1 fruit fly cellular context compared by ENCODE assay signal in genomic region chr3L:18008747-18009383, dm6.
TF ChIP-seq lines count a peak whose summit lies in the region.

No protein-coding gene starts in this region.

TF ChIP-seq in whole organism, embryonic, 481 proteins besides CTCF, POLR2A, EP300 and RAD21 (continued from another document and continues in another):
- TF ChIP-seq CG16813 (GFP tag; IDR thresholded peaks at IDR 0.05; lab: Robert Waterston, UW; ENCODE audit: partially characterized antibody) (no peak), Atf3 (GFP tag; optimal IDR thresholded peaks at IDR 0.05; lab: Kevin White, UChicago) (peak; percentile 70), Dek (tag; optimal IDR thresholded peaks at IDR 0.05; lab: Kevin White, UChicago) (no peak), CG12236 (GFP tag; optimal IDR thresholded peaks at IDR 0.05; lab: Kevin White, UChicago) (peak; percentile 66), bab2 (GFP tag; optimal IDR thresholded peaks at IDR 0.05; lab: Kevin White, UChicago) (peak; percentile 75), rib (GFP tag; IDR thresholded peaks at IDR 0.05; lab: Robert Waterston, UW) (no peak), Hr3 (GFP tag; optimal IDR thresholded peaks at IDR 0.05; lab: Kevin White, UChicago) (peak; percentile 60), CG12155 (GFP tag; optimal IDR thresholded peaks at IDR 0.05; lab: Kevin White, UChicago) (peak; percentile 52), CG10366 (GFP tag; IDR thresholded peaks at IDR 0.05; lab: Robert Waterston, UW) (peak; percentile 37; the same call in 1 of the 2 replicates), CG13775 (GFP tag; optimal IDR thresholded peaks at IDR 0.05; lab: Kevin White, UChicago) (peak; percentile 69), odd (GFP tag; optimal IDR thresholded peaks at IDR 0.05; lab: Kevin White, UChicago) (peak; percentile 6), CG2712 (tag; optimal IDR thresholded peaks at IDR 0.05; lab: Kevin White, UChicago) (peak; percentile 94), twi (tag; optimal IDR thresholded peaks at IDR 0.05; lab: Kevin White, UChicago) (peak; percentile 63), ERR (GFP tag; optimal IDR thresholded peaks at IDR 0.05; lab: Kevin White, UChicago) (peak; percentile 62), CG32772 (GFP tag; IDR thresholded peaks at IDR 0.05; lab: Robert Waterston, UW) (peak; percentile 79), Atf-2 (GFP tag; optimal IDR thresholded peaks at IDR 0.05; lab: Kevin White, UChicago) (peak; percentile 67), CG31224 (GFP tag; IDR thresholded peaks at IDR 0.05; lab: Robert Waterston, UW) (no peak), Hand (GFP tag; optimal IDR thresholded peaks at IDR 0.05; lab: Kevin White, UChicago) (no peak), eyg (GFP tag; optimal IDR thresholded peaks at IDR 0.05; lab: Kevin White, UChicago) (no peak), CG4282 (GFP tag; optimal IDR thresholded peaks at IDR 0.05; lab: Kevin White, UChicago) (peak; percentile 2), ham (GFP tag; IDR thresholded peaks at IDR 0.05; lab: Robert Waterston, UW) (no peak), CG9932 (GFP tag; IDR thresholded peaks at IDR 0.05; lab: Robert Waterston, UW) (no peak), CG2129 (GFP tag; IDR thresholded peaks at IDR 0.05; lab: Robert Waterston, UW; ENCODE audit: partially characterized antibody) (no peak), CG11085 (GFP tag; IDR thresholded peaks at IDR 0.05; lab: Robert Waterston, UW) (no peak), Lhr (GFP tag; optimal IDR thresholded peaks at IDR 0.05; lab: Kevin White, UChicago) (peak; percentile 46), pros (GFP tag; optimal IDR thresholded peaks at IDR 0.05; lab: Kevin White, UChicago) (no peak), CG10267 (tag; optimal IDR thresholded peaks at IDR 0.05; lab: Kevin White, UChicago) (peak; percentile 83), Med (GFP tag; lab: Kevin White, UChicago) (peak; percentile 96), Xbp1 (GFP tag; optimal IDR thresholded peaks at IDR 0.05; lab: Kevin White, UChicago) (peak; percentile 71), Nf-YC (tag; optimal IDR thresholded peaks at IDR 0.05; lab: Kevin White, UChicago) (no peak), Fer2 (tag; optimal IDR thresholded peaks at IDR 0.05; lab: Kevin White, UChicago) (no peak), BtbVII (GFP tag; optimal IDR thresholded peaks at IDR 0.05; lab: Kevin White, UChicago) (no peak), Chrac-16 (GFP tag; optimal IDR thresholded peaks at IDR 0.05; lab: Kevin White, UChicago) (peak; percentile 80), CG8388 (GFP tag; optimal IDR thresholded peaks at IDR 0.05; lab: Kevin White, UChicago) (peak; percentile 85), Doc2 (GFP tag; IDR thresholded peaks at IDR 0.05; lab: Robert Waterston, UW) (no peak), eve (GFP tag; optimal IDR thresholded peaks at IDR 0.05; lab: Kevin White, UChicago) (peak in 1 of 2 experiments; percentile 78), kay (GFP tag; optimal IDR thresholded peaks at IDR 0.05; lab: Kevin White, UChicago) (peak; percentile 46), CG2202 (tag; optimal IDR thresholded peaks at IDR 0.05; lab: Kevin White, UChicago) (peak; percentile 88), NfI (GFP tag; optimal IDR thresholded peaks at IDR 0.05; lab: Kevin White, UChicago) (peak; percentile 49), Gsc (GFP tag; IDR thresholded peaks at IDR 0.05; lab: Robert Waterston, UW) (no peak), lilli (GFP tag; optimal IDR thresholded peaks at IDR 0.05; lab: Kevin White, UChicago) (peak; percentile 64), Hey (tag; optimal IDR thresholded peaks at IDR 0.05; lab: Kevin White, UChicago) (no peak), hkb (optimal IDR thresholded peaks at IDR 0.05; lab: Kevin White, UChicago) (no peak), hkb (GFP tag; IDR thresholded peaks at IDR 0.05; lab: Robert Waterston, UW) (peak; percentile 60; the same call in 1 of the 2 replicates), CG6765 (GFP tag; optimal IDR thresholded peaks at IDR 0.05; lab: Kevin White, UChicago) (no peak), CG7786 (GFP tag; optimal IDR thresholded peaks at IDR 0.05; lab: Kevin White, UChicago) (peak; percentile 72), CG14710 (tag; optimal IDR thresholded peaks at IDR 0.05; lab: Kevin White, UChicago) (peak; percentile 89), pho (GFP tag; optimal IDR thresholded peaks at IDR 0.05; lab: Kevin White, UChicago) (no peak), CG18262 (tag; optimal IDR thresholded peaks at IDR 0.05; lab: Kevin White, UChicago) (peak; percentile 91), dmrt99B (tag; optimal IDR thresholded peaks at IDR 0.05; lab: Kevin White, UChicago) (peak; percentile 66), chm (GFP tag; IDR thresholded peaks at IDR 0.05; lab: Robert Waterston, UW) (peak; percentile 84; the same call in 1 of the 2 replicates), ac (GFP tag; optimal IDR thresholded peaks at IDR 0.05; lab: Kevin White, UChicago) (peak; percentile 6), Tbp (GFP tag; optimal IDR thresholded peaks at IDR 0.05; lab: Kevin White, UChicago) (no peak), ssp (GFP tag; IDR thresholded peaks at IDR 0.05; lab: Robert Waterston, UW) (peak; percentile 63), B-H2 (GFP tag; optimal IDR thresholded peaks at IDR 0.05; lab: Kevin White, UChicago) (no peak), Sox100B (GFP tag; optimal IDR thresholded peaks at IDR 0.05; lab: Kevin White, UChicago) (peak; percentile 48), ato (GFP tag; IDR thresholded peaks at IDR 0.05; lab: Robert Waterston, UW; ENCODE audit: partially characterized antibody) (no peak), HLH54F (GFP tag; optimal IDR thresholded peaks at IDR 0.05; lab: Kevin White, UChicago) (peak; percentile 43), en (GFP tag; optimal IDR thresholded peaks at IDR 0.05; lab: Kevin White, UChicago) (peak; percentile 56), CG2116 (GFP tag; optimal IDR thresholded peaks at IDR 0.05; lab: Kevin White, UChicago) (peak; percentile 2), gro (GFP tag; optimal IDR thresholded peaks at IDR 0.05; lab: Kevin White, UChicago) (no peak), D19B (GFP tag; optimal IDR thresholded peaks at IDR 0.05; lab: Kevin White, UChicago) (no peak), CG33557 (GFP tag; optimal IDR thresholded peaks at IDR 0.05; lab: Kevin White, UChicago) (peak; percentile 83), gce (GFP tag; IDR thresholded peaks at IDR 0.05; lab: Robert Waterston, UW) (no peak; the same call in 2 of the 3 replicates), Bteb2 (GFP tag; optimal IDR thresholded peaks at IDR 0.05; lab: Kevin White, UChicago) (peak; percentile 29), CG13624 (GFP tag; optimal IDR thresholded peaks at IDR 0.05; lab: Kevin White, UChicago) (peak; percentile 36), H2.0 (GFP tag; IDR thresholded peaks at IDR 0.05; lab: Robert Waterston, UW) (peak; percentile 50; the same call in 1 of the 2 replicates), zfh2 (GFP tag; optimal IDR thresholded peaks at IDR 0.05; lab: Kevin White, UChicago) (no peak), lola (GFP tag; optimal IDR thresholded peaks at IDR 0.05; lab: Kevin White, UChicago) (peak in 1 of 3 experiments; percentile 92), NFAT (GFP tag; IDR thresholded peaks at IDR 0.05; lab: Robert Waterston, UW) (no peak), CG12942 (GFP tag; optimal IDR thresholded peaks at IDR 0.05; lab: Kevin White, UChicago) (peak; percentile 61), grau (tag; optimal IDR thresholded peaks at IDR 0.05; lab: Kevin White, UChicago) (peak; percentile 70), CG1602 (GFP tag; optimal IDR thresholded peaks at IDR 0.05; lab: Kevin White, UChicago) (peak; percentile 65), zf30C (GFP tag; optimal IDR thresholded peaks at IDR 0.05; lab: Kevin White, UChicago) (peak; percentile 60), CG17568 (GFP tag; optimal IDR thresholded peaks at IDR 0.05; lab: Kevin White, UChicago) (peak; percentile 40), ranshi (GFP tag; IDR thresholded peaks at IDR 0.05; lab: Robert Waterston, UW) (peak; percentile 70; the same call in 1 of the 2 replicates), mirr (GFP tag; optimal IDR thresholded peaks at IDR 0.05; lab: Kevin White, UChicago) (no peak), schlank (tag; optimal IDR thresholded peaks at IDR 0.05; lab: Kevin White, UChicago) (no peak), HmgD (GFP tag; optimal IDR thresholded peaks at IDR 0.05; lab: Kevin White, UChicago) (no peak), CG8924 (tag; optimal IDR thresholded peaks at IDR 0.05; lab: Kevin White, UChicago) (peak; percentile 73), bcd (GFP tag; optimal IDR thresholded peaks at IDR 0.05; lab: Kevin White, UChicago) (peak; percentile 57), br (optimal IDR thresholded peaks at IDR 0.05; lab: Kevin White, UChicago) (no peak), CG4707 (GFP tag; optimal IDR thresholded peaks at IDR 0.05; lab: Kevin White, UChicago) (peak; percentile 69), H15 (GFP tag; IDR thresholded peaks at IDR 0.05; lab: Robert Waterston, UW) (peak; percentile 63; the same call in 2 of the 3 replicates), CG11560 (tag; IDR thresholded peaks at IDR 0.05; lab: Robert Waterston, UW) (no peak), Poxn (GFP tag; IDR thresholded peaks at IDR 0.05; lab: Robert Waterston, UW) (no peak), CG17186 (GFP tag; optimal IDR thresholded peaks at IDR 0.05; lab: Kevin White, UChicago) (peak; percentile 63), CG7372 (GFP tag; IDR thresholded peaks at IDR 0.05; lab: Robert Waterston, UW) (no peak), h (optimal IDR thresholded peaks at IDR 0.05; lab: Kevin White, UChicago) (no peak), CG1603 (tag; optimal IDR thresholded peaks at IDR 0.05; lab: Kevin White, UChicago) (peak; percentile 96), Antp (GFP tag; optimal IDR thresholded peaks at IDR 0.05; lab: Kevin White, UChicago) (peak; percentile 73), Ravus (GFP tag; IDR thresholded peaks at IDR 0.05; lab: Robert Waterston, UW) (no peak), CG14667 (GFP tag; IDR thresholded peaks at IDR 0.05; lab: Robert Waterston, UW) (peak; percentile 46; the same call in 1 of the 2 replicates), wek (GFP tag; optimal IDR thresholded peaks at IDR 0.05; lab: Kevin White, UChicago) (peak; percentile 29), Hr39 (optimal IDR thresholded peaks at IDR 0.05; lab: Kevin White, UChicago) (no peak), CG8944 (GFP tag; optimal IDR thresholded peaks at IDR 0.05; lab: Kevin White, UChicago) (peak; percentile 77), CG9876 (GFP tag; optimal IDR thresholded peaks at IDR 0.05; lab: Kevin White, UChicago) (peak; percentile 49), Hmr (GFP tag; optimal IDR thresholded peaks at IDR 0.05; lab: Kevin White, UChicago) (no peak), CG15073 (GFP tag; optimal IDR thresholded peaks at IDR 0.05; lab: Kevin White, UChicago) (no peak), CG12769 (tag; optimal IDR thresholded peaks at IDR 0.05; lab: Kevin White, UChicago) (peak; percentile 55), CG17829 (tag; optimal IDR thresholded peaks at IDR 0.05; lab: Kevin White, UChicago) (peak; percentile 90), Fer3 (tag; optimal IDR thresholded peaks at IDR 0.05; lab: Kevin White, UChicago) (peak; percentile 37), ap (GFP tag; IDR thresholded peaks at IDR 0.05; lab: Robert Waterston, UW) (peak; percentile 27; the same call in 1 of the 2 replicates), slbo (GFP tag; IDR thresholded peaks at IDR 0.05; lab: Robert Waterston, UW) (peak; percentile 29; the same call in 1 of the 2 replicates), toy (GFP tag; IDR thresholded peaks at IDR 0.05; lab: Robert Waterston, UW) (no peak), Nf-YA (GFP tag; IDR thresholded peaks at IDR 0.05; lab: Robert Waterston, UW) (no peak), CG7556 (GFP tag; optimal IDR thresholded peaks at IDR 0.05; lab: Kevin White, UChicago) (peak; percentile 70), CG9727 (GFP tag; optimal IDR thresholded peaks at IDR 0.05; lab: Kevin White, UChicago) (peak; percentile 85), BEAF-32 (GFP tag; optimal IDR thresholded peaks at IDR 0.05; lab: Kevin White, UChicago) (no peak), crp (GFP tag; optimal IDR thresholded peaks at IDR 0.05; lab: Kevin White, UChicago) (no peak), pzg (GFP tag; optimal IDR thresholded peaks at IDR 0.05; lab: Kevin White, UChicago) (no peak), wor (GFP tag; IDR thresholded peaks at IDR 0.05; lab: Robert Waterston, UW) (no peak), chinmo (GFP tag; IDR thresholded peaks at IDR 0.05; lab: Robert Waterston, UW; ENCODE audit: partially characterized antibody) (no peak), HmgZ (tag; optimal IDR thresholded peaks at IDR 0.05; lab: Kevin White, UChicago) (no peak), Elba2 (GFP tag; optimal IDR thresholded peaks at IDR 0.05; lab: Kevin White, UChicago) (no peak), D (optimal IDR thresholded peaks at IDR 0.05; lab: Kevin White, UChicago) (no peak), D (GFP tag; optimal IDR thresholded peaks at IDR 0.05; lab: Kevin White, UChicago) (peak; percentile 85), pnt (GFP tag; optimal IDR thresholded peaks at IDR 0.05; lab: Kevin White, UChicago) (peak; percentile 76), lbe (GFP tag; optimal IDR thresholded peaks at IDR 0.05; lab: Kevin White, UChicago) (peak; percentile 76), CG7928 (GFP tag; optimal IDR thresholded peaks at IDR 0.05; lab: Kevin White, UChicago) (no peak), CG3995 (GFP tag; optimal IDR thresholded peaks at IDR 0.05; lab: Kevin White, UChicago) (no peak), Bdp1 (GFP tag; optimal IDR thresholded peaks at IDR 0.05; lab: Kevin White, UChicago) (peak; percentile 55), CG9215 (GFP tag; IDR thresholded peaks at IDR 0.05; lab: Robert Waterston, UW) (peak; percentile 36; the same call in 1 of the 2 replicates), Stat92E (GFP tag; optimal IDR thresholded peaks at IDR 0.05; lab: Kevin White, UChicago) (peak in 1 of 3 experiments; percentile 69), Nf-YB (GFP tag; optimal IDR thresholded peaks at IDR 0.05; lab: Kevin White, UChicago) (peak; percentile 56), CG13424 (tag; optimal IDR thresholded peaks at IDR 0.05; lab: Kevin White, UChicago) (peak; percentile 61), dati (GFP tag; IDR thresholded peaks at IDR 0.05; lab: Robert Waterston, UW) (0 out of 2 replicates have a peak, but pooled peaks have one; percentile 26), vfl (GFP tag; optimal IDR thresholded peaks at IDR 0.05; lab: Kevin White, UChicago) (no peak), CG10209 (GFP tag; optimal IDR thresholded peaks at IDR 0.05; lab: Kevin White, UChicago) (peak; percentile 70), dmrt11E (tag; optimal IDR thresholded peaks at IDR 0.05; lab: Kevin White, UChicago) (peak; percentile 97), MTF-1 (GFP tag; optimal IDR thresholded peaks at IDR 0.05; lab: Kevin White, UChicago; ENCODE audit: borderline replicate concordance) (peak; percentile 67), CG12071 (GFP tag; optimal IDR thresholded peaks at IDR 0.05; lab: Kevin White, UChicago) (peak; percentile 22), run (tag; optimal IDR thresholded peaks at IDR 0.05; lab: Kevin White, UChicago) (no peak)
